Worm (Caenorhabditis elegans) whole organism, L4 larva: ENCODE results near the gene Y67A10A.2.

Experiments
- F37D6.2 ChIP-seq: sonication (generic microtip); optimal IDR thresholded peaks from 2 replicates; lab custom pipeline; 2016; ENCODE audit warnings: mild to moderate bottlenecking, missing genetic modification characterization, missing compliant biosample characterization
- F49E8.2 ChIP-seq: sonication (generic microtip); optimal IDR thresholded peaks from 2 replicates; lab custom pipeline; 2016; ENCODE audit warnings: missing compliant biosample characterization, mild to moderate bottlenecking, missing genetic modification characterization, borderline replicate concordance
- aha-1 ChIP-seq: fragments of 150-350 bp; peaks from one replicate; lab custom pipeline; 2014; ENCODE audit warnings: missing biosample characterization, missing genetic modification characterization
- arid-1 ChIP-seq: fragments of 200-800 bp; sonication (Bioruptor generic); conservative IDR thresholded peaks from 2 replicates; pipeline ENCODE4 v1.3.6; 2022; ENCODE audit warnings: missing genetic modification reagents, missing genetic modification characterization, missing compliant biosample characterization
- ceh-44 ChIP-seq: fragments of 200-800 bp; sonication (Bioruptor generic); IDR thresholded peaks from 2 replicates; pipeline ENCODE4 v1.3.6; 2022; ENCODE audit warnings: missing genetic modification reagents, missing genetic modification characterization, missing compliant biosample characterization
- ceh-62 ChIP-seq: sonication (generic microtip); optimal IDR thresholded peaks from 2 replicates; lab custom pipeline; 2017; ENCODE audit warnings: missing biosample characterization, missing genetic modification characterization
- cey-2 ChIP-seq: sonication (generic microtip); optimal IDR thresholded peaks from 3 replicates; lab custom pipeline; 2017; ENCODE audit warnings: missing genetic modification characterization, mild to moderate bottlenecking, missing compliant biosample characterization, antibody characterized with exemption, borderline replicate concordance; ENCODE audit not compliant: insufficient read depth
- ctbp-1 ChIP-seq: fragments of 200-800 bp; sonication (Bioruptor generic); IDR thresholded peaks from 2 replicates; pipeline ENCODE4 v1.3.6; 2022; ENCODE audit warnings: missing genetic modification reagents, missing genetic modification characterization, missing compliant biosample characterization
- daf-16 ChIP-seq, 3 experiments: sonication (generic microtip); optimal IDR thresholded peaks; 2 replicates each; lab custom pipeline; 2016 to 2017; ENCODE audit warnings: missing genetic modification characterization in 3 of 3, missing genetic modification reagents in 3 of 3, mild to moderate bottlenecking in 2 of 3, missing compliant biosample characterization in 2 of 3, missing biosample characterization in 1 of 3, moderate library complexity in 1 of 3
- daf-8 ChIP-seq: fragments of 200-800 bp; sonication (Bioruptor generic); IDR thresholded peaks from 2 replicates; pipeline ENCODE4 v1.3.6; 2022; ENCODE audit warnings: missing genetic modification characterization, missing compliant biosample characterization
- fkh-10 ChIP-seq: fragments of 150-350 bp; optimal IDR thresholded peaks from 2 replicates; lab custom pipeline; 2014; ENCODE audit warnings: missing biosample characterization, missing genetic modification reagents, missing genetic modification characterization
- hlh-30 ChIP-seq: sonication (generic microtip); optimal IDR thresholded peaks from 2 replicates; lab custom pipeline; 2017; ENCODE audit warnings: antibody characterized with exemption, mild to moderate bottlenecking, missing genetic modification characterization, missing compliant biosample characterization; ENCODE audit not compliant: insufficient read depth
- lin-1 ChIP-seq: fragments of 200-800 bp; sonication (Bioruptor generic); IDR thresholded peaks from 2 replicates; pipeline ENCODE4 v1.3.6; 2022; ENCODE audit warnings: missing genetic modification reagents, missing genetic modification characterization, missing compliant biosample characterization
- lin-15B ChIP-seq: fragments of 150-350 bp; sonication (generic microtip); optimal IDR thresholded peaks from 3 replicates; lab custom pipeline; 2014; ENCODE audit warnings: missing biosample characterization, missing genetic modification characterization
- lin-38 ChIP-seq: fragments of 200-800 bp; sonication (Bioruptor generic); IDR thresholded peaks from 2 replicates; pipeline ENCODE4 v1.3.6; 2022; ENCODE audit warnings: missing genetic modification reagents, missing genetic modification characterization, missing compliant biosample characterization
- lir-3 ChIP-seq: sonication (generic microtip); optimal IDR thresholded peaks from 2 replicates; lab custom pipeline; 2016; ENCODE audit warnings: mild to moderate bottlenecking, missing genetic modification characterization, missing compliant biosample characterization
- lsy-2 ChIP-seq, 2 experiments: fragments of 150-350 bp in 1 of 2; sonication (generic microtip) in 1 of 2; optimal IDR thresholded peaks; 2 replicates each; lab custom pipeline; 2014 to 2017; ENCODE audit warnings: missing biosample characterization in 2 of 2, missing genetic modification characterization in 2 of 2
- mdl-1 ChIP-seq, 2 experiments: fragments of 150-350 bp in 1 of 2; sonication (generic microtip) in 1 of 2; optimal IDR thresholded peaks; 2 replicates each; lab custom pipeline; 2014 to 2017; ENCODE audit warnings: missing biosample characterization in 2 of 2, missing genetic modification characterization in 2 of 2
- mxl-3 ChIP-seq: fragments of 200-800 bp; sonication (Bioruptor generic); optimal IDR thresholded peaks from 2 replicates; lab custom pipeline; 2018; ENCODE audit warnings: mild to moderate bottlenecking, missing genetic modification characterization, missing compliant biosample characterization
- nhr-102 ChIP-seq: sonication (generic microtip); optimal IDR thresholded peaks from 2 replicates; lab custom pipeline; 2016; ENCODE audit warnings: mild to moderate bottlenecking, missing genetic modification characterization, moderate library complexity, missing compliant biosample characterization
- nhr-111 ChIP-seq: fragments of 200-800 bp; sonication (Bioruptor generic); optimal IDR thresholded peaks from 2 replicates; lab custom pipeline; 2018; ENCODE audit warnings: mild to moderate bottlenecking, missing genetic modification characterization, missing compliant biosample characterization
- rbr-2 ChIP-seq: sonication (generic microtip); optimal IDR thresholded peaks from 2 replicates; lab custom pipeline; 2016; ENCODE audit warnings: missing genotype, missing genetic modification characterization, missing compliant biosample characterization
- sdz-12 ChIP-seq: fragments of 200-800 bp; sonication (Bioruptor generic); optimal IDR thresholded peaks from 2 replicates; lab custom pipeline; 2018; ENCODE audit warnings: mild to moderate bottlenecking, missing genetic modification characterization, missing compliant biosample characterization
- set-16 ChIP-seq: fragments of 200-800 bp; sonication (Bioruptor generic); IDR thresholded peaks from 2 replicates; pipeline ENCODE4 v1.3.6; 2022; ENCODE audit warnings: missing genetic modification reagents, missing genetic modification characterization, missing compliant biosample characterization
- snpc-4 ChIP-seq: fragments of 150-350 bp; optimal IDR thresholded peaks from 2 replicates; lab custom pipeline; 2014; ENCODE audit warnings: missing biosample characterization, missing genetic modification characterization
- tag-97 ChIP-seq: fragments of 200-800 bp; sonication (Bioruptor generic); IDR thresholded peaks from 2 replicates; pipeline ENCODE4 v1.3.6; 2022; ENCODE audit warnings: missing genetic modification characterization, missing compliant biosample characterization
- unc-39 ChIP-seq: sonication (generic microtip); optimal IDR thresholded peaks from 2 replicates; lab custom pipeline; 2017; ENCODE audit warnings: missing biosample characterization, missing genetic modification characterization
- unc-62 ChIP-seq, 3 experiments: fragments of 150-350 bp in 1 of 3; sonication (generic microtip); optimal IDR thresholded peaks in 2 of 3; peaks in 1 of 3; 1 replicate in 1 of 3; 2 replicates in 2 of 3; lab custom pipeline; 2014 to 2017; ENCODE audit warnings: missing biosample characterization in 3 of 3, missing genetic modification characterization in 3 of 3, missing genetic modification reagents in 3 of 3, missing genotype in 1 of 3
- zfp-2 ChIP-seq: sonication (generic microtip); optimal IDR thresholded peaks from 2 replicates; lab custom pipeline; 2016; ENCODE audit warnings: mild to moderate bottlenecking, missing genetic modification characterization, missing compliant biosample characterization
- zip-2 ChIP-seq: fragments of 150-350 bp; optimal IDR thresholded peaks from 2 replicates; lab custom pipeline; 2014; ENCODE audit warnings: missing biosample characterization, missing genetic modification characterization

Gene Y67A10A.2

ce11 chrIV:14343756-14344155 lies 5.9 kb downstream of the Y67A10A.2 start, which contains the start of gene srlf-28:
Gene srlf-28, minus strand, starts transcription at chrIV:14343856.
- no peak for TF ChIP-seq F37D6.2 (tag; lab: Kevin White, UChicago)
- TF ChIP-seq tag-97 (GFP tag; lab: Robert Waterston, UW): no peak
- TF ChIP-seq daf-8 (GFP tag; lab: Robert Waterston, UW): no peak
- TF ChIP-seq hlh-30 (tag; lab: Kevin White, UChicago): no peak
- TF ChIP-seq snpc-4: no peak
- TF ChIP-seq lir-3 (tag; lab: Kevin White, UChicago): no peak
- no peak for TF ChIP-seq fkh-10 (GFP tag; lab: Kevin White, UChicago)
- no peak for TF ChIP-seq lin-38 (GFP tag; lab: Robert Waterston, UW)

DNA sequence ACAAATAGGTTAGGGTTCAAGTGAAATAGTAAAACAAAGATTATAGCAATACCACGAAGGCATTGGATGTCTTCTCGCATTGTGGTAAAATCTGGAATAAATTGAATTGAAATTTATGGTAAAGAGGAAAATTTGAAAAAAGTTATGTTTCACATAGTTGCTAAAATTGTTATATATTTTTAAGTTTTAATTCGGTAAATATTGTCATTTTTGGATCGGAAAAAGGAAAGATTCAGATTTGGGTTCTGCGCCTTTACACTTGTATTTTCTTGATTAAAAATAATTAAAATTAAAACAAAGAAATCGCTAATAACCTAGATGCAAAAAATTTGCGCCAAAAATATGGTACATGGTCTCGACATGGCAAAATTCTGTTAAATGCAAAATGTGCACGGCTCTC lies 12.8 kb downstream of the Y67A10A.2 start, which contains the start of gene oac-56:
Gene oac-56 (minus strand): TSS at position 101 of the 400 bp plus-strand sequence.
- TF ChIP-seq ceh-44 (GFP tag; lab: Robert Waterston, UW) (no peak), zip-2 (tag; lab: Kevin White, UChicago) (no peak), zfp-2 (tag; lab: Kevin White, UChicago) (no peak), nhr-111 (GFP tag; lab: Kevin White, UChicago) (no peak), daf-16 (GFP tag; optimal IDR thresholded peaks at IDR 0.05; lab: Kevin White, UChicago) (no peak), daf-16 (tag; optimal IDR thresholded peaks at IDR 0.05; lab: Kevin White, UChicago) (no peak), unc-39 (tag; lab: Kevin White, UChicago) (no peak), sdz-12 (GFP tag; lab: Kevin White, UChicago) (no peak), nhr-102 (no peak), unc-62 (GFP tag; optimal IDR thresholded peaks at IDR 0.05 in 1 of 2; lab: Kevin White, UChicago) (no peak), unc-62 (tag; optimal IDR thresholded peaks at IDR 0.05; lab: Kevin White, UChicago) (no peak), mxl-3 (GFP tag; lab: Kevin White, UChicago) (no peak)

DNA sequence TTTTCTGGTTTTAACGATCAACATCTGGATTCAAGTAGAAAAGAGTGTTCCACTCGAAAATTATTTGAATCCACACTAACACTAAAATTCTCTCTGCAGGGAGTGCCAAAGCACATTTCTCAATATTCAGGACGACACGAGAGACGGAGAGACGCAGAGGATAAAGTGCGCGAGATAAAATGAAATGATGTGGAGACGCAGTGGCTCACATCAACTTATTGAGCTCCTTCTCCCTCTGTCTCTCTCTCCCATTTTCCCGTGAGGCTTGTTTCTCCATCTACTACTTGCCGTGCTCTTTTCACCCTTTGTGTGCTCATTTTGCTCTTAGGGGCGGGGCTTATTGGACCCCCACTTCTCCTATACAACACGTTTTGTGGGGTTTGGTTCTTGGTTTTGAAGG lies 18.3 kb downstream of the Y67A10A.2 start:
- TF ChIP-seq lsy-2 (tag; optimal IDR thresholded peaks at IDR 0.05; lab: Kevin White, UChicago): no peak
- TF ChIP-seq arid-1 (GFP tag; lab: Robert Waterston, UW): no peak
- TF ChIP-seq F49E8.2 (tag; lab: Kevin White, UChicago): no peak
- TF ChIP-seq hlh-30 (tag; lab: Kevin White, UChicago): peak; percentile 28
- peak in 1 of 2 experiments; percentile 1 for TF ChIP-seq mdl-1 (tag; optimal IDR thresholded peaks at IDR 0.05; lab: Kevin White, UChicago)
- peak; percentile 30 for TF ChIP-seq rbr-2
- no peak for TF ChIP-seq ctbp-1
- TF ChIP-seq aha-1 (tag; lab: Kevin White, UChicago): peak; percentile 78
- TF ChIP-seq set-16: no peak
- no peak for TF ChIP-seq lin-1 (GFP tag; lab: Robert Waterston, UW)
- TF ChIP-seq fkh-10 (GFP tag; lab: Kevin White, UChicago): peak; percentile 19
- TF ChIP-seq F37D6.2 (tag; lab: Kevin White, UChicago): peak; percentile 4
- no peak for TF ChIP-seq daf-16 (GFP tag; optimal IDR thresholded peaks at IDR 0.05; lab: Kevin White, UChicago)
- no peak for TF ChIP-seq daf-16 (tag; optimal IDR thresholded peaks at IDR 0.05; lab: Kevin White, UChicago)
- no peak for TF ChIP-seq cey-2 (tag; lab: Kevin White, UChicago)

DNA sequence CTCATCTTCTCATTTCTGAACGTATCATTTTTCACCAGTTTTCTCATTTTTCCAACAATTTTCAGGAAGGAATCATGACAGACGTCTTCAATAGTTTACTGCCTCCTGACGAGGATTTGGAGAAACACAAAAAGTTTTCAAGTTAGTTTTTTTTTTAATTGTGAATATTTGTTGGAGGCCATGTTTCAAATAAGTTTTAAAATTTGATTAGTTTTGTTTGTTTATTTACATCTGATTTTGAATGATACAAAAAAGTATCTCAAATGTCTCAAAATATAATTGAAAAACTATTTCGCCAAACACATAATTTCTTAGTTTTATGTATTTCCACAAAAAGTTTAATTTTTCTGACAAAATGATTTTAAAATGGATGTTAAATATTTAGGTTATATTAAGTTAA lies 23.3 kb downstream of the Y67A10A.2 start, which contains the start of gene ssu-2:
Gene ssu-2 (plus strand): TSS at position 59 of the 400 bp plus-strand sequence.
- TF ChIP-seq lin-15B (tag; lab: Kevin White, UChicago): no peak
- no peak for TF ChIP-seq ceh-62 (tag; lab: Kevin White, UChicago)
- TF ChIP-seq aha-1 (tag; lab: Kevin White, UChicago): peak; percentile 54
- TF ChIP-seq unc-62 (GFP tag; optimal IDR thresholded peaks at IDR 0.05 in 1 of 2; lab: Kevin White, UChicago): peak in 1 of 2 experiments; percentile 75
- TF ChIP-seq unc-62 (tag; optimal IDR thresholded peaks at IDR 0.05; lab: Kevin White, UChicago): no peak
